Worm (Caenorhabditis elegans): Measurements from ENCODE around the gene acsd-1.

ce11 chrIII:1173331-1173730 lies 57.1 kb downstream of the acsd-1 start:
- no peak for TF ChIP-seq jun-1 (tag; optimal IDR thresholded peaks at IDR 0.05)
- no peak for TF ChIP-seq unc-62 (GFP tag; optimal IDR thresholded peaks at IDR 0.05 in 1 of 2)
- TF ChIP-seq unc-62 (tag; optimal IDR thresholded peaks at IDR 0.05): no peak
- no peak for TF ChIP-seq zag-1 (tag; optimal IDR thresholded peaks at IDR 0.05)
- no peak for TF ChIP-seq madf-5 (GFP tag; IDR thresholded peaks at IDR 0.05)
- no peak for TF ChIP-seq ceh-82 (tag; optimal IDR thresholded peaks at IDR 0.05)
- TF ChIP-seq dpl-1 (GFP tag; optimal IDR thresholded peaks at IDR 0.05): no peak
- TF ChIP-seq unc-130 (GFP tag; optimal IDR thresholded peaks at IDR 0.05): no peak
- no peak for TF ChIP-seq snpc-1.2 (GFP tag; IDR thresholded peaks at IDR 0.05)
- no peak for TF ChIP-seq ceh-32 (tag; optimal IDR thresholded peaks at IDR 0.05; ENCODE audit: poor library complexity)
- no peak for TF ChIP-seq pha-4 (GFP tag; IDR thresholded peaks at IDR 0.05)
- no peak for TF ChIP-seq pha-4 (tag; optimal IDR thresholded peaks at IDR 0.05)

All from whole organism, L4 larva.